Worm (Caenorhabditis elegans) whole organism, dauer: Measurements from ENCODE around the gene npr-4.

ENCODE experiments used
- unc-62 ChIP-seq: sonication (generic microtip); optimal IDR thresholded peaks from 2 replicates; lab custom pipeline; 2017; ENCODE audit warnings: missing biosample characterization, missing genetic modification reagents, missing genetic modification characterization

npr-4 gene

DNA sequence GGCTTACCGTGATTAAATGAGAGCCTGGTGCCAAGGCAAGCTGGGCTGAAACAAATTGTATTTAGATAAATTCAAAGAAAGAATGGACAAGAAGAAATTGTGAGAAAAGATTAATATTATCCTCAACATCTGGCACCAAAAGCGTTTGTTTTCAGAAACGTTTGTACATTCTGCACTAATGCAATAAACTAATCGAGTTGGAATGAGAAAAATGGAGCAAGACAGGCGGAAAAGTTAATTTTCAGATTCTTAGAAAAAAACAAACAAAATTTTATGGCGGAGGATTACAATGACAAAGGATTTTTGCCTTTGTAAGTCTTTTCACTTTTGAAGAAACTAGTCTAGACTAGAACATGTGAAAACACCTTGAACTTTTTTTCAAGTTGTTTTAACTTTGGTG lies at the start of gene npr-4:
Gene npr-4, minus strand, starts transcription at position 52 of the 400 bp plus-strand sequence.
- no peak for TF ChIP-seq unc-62 (GFP tag; lab: Kevin White, UChicago)

DNA sequence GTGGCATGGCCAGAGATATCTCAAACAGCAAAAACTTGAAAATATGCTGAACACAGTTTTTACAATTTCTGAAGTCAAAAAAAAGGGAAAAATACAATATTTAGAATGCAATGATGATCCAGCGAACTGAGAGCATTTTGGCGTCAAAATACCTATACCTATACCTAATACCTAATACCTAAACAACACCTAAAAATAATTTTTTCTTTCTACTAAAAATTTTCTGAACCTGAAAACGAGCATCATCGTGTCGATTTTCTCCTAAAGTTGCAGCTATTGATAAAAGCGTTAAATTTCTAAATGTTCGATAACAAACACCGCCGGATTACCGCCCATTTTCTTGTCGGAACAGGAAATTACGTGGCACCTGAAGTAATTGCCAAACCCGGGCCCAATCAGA lies 45.4 kb upstream of the npr-4 start, which contains the start of gene T24D5.4:
Gene T24D5.4, plus strand, starts transcription at position 301 of the 400 bp plus-strand sequence.
- no peak for TF ChIP-seq unc-62 (GFP tag; lab: Kevin White, UChicago)

DNA sequence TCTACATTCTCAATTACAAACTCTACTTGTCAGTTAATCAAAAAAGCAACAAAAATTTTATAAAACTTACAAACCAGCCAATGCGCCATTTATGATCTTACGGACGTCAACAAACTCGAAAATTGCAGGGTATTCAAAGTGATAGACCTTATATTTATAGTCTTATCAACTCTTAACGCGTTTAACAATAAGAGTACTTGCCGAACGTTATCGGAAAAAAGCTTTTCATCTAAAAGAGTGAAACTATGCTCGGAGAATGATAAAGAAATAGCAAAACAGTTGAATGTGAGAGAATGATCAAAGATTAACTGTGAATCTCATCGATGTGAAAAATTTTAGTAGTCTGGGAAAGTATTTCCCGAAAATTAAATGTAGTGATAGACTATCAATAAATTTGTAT lies 44.5 kb upstream of the npr-4 start:
- TF ChIP-seq unc-62 (GFP tag; lab: Kevin White, UChicago) = no peak

DNA sequence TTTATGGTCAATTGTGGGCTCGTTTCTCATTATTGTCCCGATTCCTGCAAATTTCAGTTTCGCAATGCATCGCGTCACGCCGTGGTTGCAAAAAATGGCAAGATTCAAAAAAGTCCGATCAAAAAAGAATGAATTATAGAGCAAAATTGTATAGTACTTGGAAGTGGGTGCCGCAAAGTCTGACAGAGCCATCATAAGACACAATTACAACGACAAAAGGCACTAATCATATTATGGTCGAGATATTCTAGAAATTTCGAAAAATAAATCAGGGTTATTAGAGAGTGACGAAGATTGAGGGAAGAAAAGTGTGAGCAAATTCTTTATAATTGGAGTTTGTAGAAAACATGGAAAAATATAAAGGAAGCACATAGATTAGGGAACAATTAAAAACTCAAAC lies 43.7 kb upstream of the npr-4 start:
- TF ChIP-seq unc-62 (GFP tag; lab: Kevin White, UChicago) = no peak

DNA sequence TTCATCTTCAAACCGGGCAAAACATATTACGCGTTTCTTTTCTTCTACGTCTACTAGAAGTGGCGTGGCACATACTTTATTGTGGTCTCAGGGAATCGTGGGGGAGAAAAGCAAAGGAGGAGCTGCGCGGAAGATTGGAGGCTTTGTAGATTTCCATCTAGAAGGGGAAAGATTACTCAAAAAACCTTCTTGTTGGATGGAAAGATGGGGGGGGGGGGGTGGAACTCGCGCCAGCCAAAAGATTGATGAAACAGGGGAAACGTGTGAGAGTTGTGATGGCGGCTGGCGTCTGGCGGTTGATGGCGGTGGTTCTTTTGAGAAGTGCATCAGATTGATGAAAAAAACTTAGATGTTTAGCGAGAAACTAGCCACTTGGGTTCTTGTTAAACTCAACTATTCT lies 38.0 kb upstream of the npr-4 start:
- no peak for TF ChIP-seq unc-62 (GFP tag; lab: Kevin White, UChicago)

DNA sequence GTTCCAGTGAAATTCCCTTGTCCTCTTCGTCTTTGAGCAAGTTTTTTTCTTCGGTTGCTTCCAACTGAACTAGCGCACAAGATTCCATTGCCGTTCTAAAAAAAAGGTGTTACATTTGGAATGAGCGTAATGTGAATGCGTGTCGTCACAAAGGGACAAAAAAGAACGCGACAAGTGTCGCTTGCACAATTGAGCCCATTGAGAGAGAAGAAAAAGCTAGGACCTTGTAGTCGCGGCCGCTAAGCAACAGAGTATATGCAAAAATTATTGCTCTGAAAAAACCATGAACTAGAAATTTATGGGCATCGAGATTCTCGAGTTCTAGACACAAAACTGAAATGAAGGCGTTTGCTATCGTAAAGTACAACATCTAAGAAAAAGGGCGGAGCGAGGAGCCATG lies 34.9 kb upstream of the npr-4 start, which contains the start of gene T24D5.2:
Gene T24D5.2, minus strand, starts transcription at position 101 of the 400 bp plus-strand sequence.
- TF ChIP-seq unc-62 (GFP tag; lab: Kevin White, UChicago) = no peak

DNA sequence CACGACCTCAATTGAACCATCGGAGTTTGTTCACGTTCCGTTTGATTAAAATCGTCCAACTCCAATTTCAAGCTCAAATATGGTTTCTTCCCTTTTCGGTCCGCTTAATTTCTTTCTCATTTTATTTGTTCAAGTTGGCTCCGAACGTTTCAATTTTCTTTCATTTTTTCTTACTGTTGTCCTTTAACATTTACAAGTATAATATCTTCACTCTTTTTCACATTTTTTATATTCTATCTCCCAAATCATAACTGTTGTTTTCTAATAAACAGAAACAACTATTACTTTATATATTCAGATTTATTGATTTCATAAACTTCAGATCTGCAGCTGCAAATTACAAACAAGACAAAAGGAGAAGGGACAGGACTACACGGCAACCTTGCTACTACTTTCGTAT lies 32.0 kb upstream of the npr-4 start:
- TF ChIP-seq unc-62 (GFP tag; lab: Kevin White, UChicago) = no peak

DNA sequence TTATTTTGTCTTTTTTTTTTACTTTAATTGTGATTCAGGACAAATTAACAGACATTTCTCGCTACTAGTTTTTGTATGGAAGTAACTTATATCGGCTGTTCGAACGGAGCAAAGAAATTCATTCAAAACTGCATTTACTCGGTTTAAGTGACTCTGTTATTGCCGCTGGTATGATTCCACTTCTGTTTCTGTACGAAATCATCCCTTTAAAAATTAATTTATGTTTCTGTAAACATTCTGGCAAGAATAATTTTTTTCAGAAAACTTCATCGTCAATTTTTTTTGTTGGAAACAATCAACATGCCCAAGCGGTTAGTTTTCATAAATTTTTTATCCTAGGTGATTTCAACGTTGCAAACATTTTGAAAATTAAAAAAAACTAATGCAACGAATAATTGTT lies 28.3 kb upstream of the npr-4 start, which contains the start of gene T24D5.3:
Gene T24D5.3, plus strand, starts transcription at position 301 of the 400 bp plus-strand sequence.
- TF ChIP-seq unc-62 (GFP tag; lab: Kevin White, UChicago) = no peak

DNA sequence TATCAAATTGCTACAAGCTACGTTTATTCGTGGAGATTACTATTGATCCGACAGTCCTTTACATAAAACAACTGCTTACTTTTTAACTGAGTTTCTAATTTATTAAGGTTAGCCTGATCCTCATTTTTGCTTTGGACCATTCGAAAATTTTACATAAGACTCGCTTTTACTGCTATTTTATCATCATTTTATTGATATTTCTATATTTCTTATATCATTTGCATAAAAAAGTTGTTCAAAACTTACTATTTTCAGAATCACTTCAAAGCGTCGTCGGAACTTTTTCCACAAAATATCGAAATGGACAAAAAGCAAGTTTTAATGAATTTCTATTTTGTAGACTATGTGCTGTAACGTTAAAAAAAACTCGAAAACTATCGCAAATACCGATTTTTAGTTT lies 23.0 kb upstream of the npr-4 start, which contains the start of gene T24D5.1:
Gene T24D5.1, plus strand, starts transcription at position 301 of the 400 bp plus-strand sequence.
- no peak for TF ChIP-seq unc-62 (GFP tag; lab: Kevin White, UChicago)

DNA sequence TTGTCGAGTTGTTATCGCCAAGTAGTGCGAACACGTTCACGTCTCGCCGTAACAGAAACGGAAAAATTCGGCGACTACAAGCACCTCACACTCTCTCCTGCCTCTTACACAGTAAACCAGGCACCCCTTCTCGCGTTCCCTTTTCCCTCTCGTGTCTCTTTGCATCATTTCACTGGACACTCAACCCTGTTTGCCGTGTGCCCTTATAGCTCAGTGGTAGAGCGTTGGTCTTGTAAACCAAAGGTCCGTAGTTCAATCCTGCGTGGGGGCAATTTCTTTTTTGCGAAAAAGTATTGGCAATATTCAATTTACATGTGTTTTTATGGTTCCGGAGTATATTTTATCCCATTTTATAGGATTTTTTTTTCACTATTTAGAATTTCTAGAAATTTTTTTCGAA lies 12.1 kb upstream of the npr-4 start:
- TF ChIP-seq unc-62 (GFP tag; lab: Kevin White, UChicago) = no peak

DNA sequence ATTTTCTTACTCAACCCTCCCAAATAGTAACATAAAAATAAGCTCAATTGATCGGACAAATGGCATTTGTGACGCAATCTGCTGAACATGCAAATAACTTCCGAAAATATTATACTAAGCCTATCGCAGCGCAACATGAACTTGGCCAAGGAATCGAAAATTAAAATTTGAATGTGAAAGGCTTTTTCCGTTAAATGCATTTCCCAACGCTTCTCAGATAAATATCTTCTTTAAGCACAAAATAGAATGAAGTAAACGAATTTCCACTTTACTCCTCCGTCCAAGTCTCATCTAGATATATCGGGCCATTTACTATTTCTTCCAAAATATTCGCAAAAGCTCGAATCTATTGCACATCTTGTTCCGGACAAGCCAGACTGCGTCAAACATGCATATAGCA lies 2.4 kb downstream of the npr-4 start:
- TF ChIP-seq unc-62 (GFP tag; lab: Kevin White, UChicago) = no peak

DNA sequence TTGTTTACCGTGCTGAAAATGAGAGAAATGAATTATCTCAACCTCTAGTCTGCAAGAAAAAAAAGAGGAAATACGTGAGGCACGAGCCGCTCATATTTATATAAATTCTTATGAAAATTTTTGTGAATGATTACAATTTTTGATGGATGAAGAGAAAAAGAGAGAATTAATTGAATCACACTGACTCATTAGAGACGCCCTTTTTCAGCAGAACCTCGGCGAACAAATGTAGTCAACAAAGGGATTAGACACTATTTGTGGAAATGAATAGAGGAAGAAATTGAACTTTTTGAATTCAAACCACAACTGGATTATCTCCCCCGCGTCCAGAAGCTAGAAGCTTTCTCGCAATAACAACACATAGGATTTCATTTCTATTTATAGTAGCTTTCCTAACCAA lies 4.7 kb downstream of the npr-4 start:
- TF ChIP-seq unc-62 (GFP tag; lab: Kevin White, UChicago) = no peak

DNA sequence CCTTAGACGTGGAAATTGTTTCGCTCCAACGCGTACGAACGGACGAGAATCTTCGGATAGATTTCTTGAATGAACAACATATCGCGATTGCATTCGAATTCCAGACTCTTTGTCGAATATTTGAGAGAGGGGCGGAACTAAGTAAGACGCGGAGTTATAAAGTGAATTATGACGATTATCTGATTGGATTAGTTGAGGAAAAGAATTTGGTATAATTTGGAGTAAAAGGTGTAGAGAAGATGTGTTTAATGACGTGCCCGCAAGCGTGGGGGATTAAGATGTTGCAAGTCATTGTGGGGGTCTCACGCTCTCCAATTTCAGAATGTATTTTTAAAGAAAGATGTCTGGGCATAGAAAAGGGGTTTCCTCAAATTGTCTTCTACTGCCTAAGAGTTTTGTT lies 6.4 kb downstream of the npr-4 start:
- TF ChIP-seq unc-62 (GFP tag; lab: Kevin White, UChicago) = no peak

DNA sequence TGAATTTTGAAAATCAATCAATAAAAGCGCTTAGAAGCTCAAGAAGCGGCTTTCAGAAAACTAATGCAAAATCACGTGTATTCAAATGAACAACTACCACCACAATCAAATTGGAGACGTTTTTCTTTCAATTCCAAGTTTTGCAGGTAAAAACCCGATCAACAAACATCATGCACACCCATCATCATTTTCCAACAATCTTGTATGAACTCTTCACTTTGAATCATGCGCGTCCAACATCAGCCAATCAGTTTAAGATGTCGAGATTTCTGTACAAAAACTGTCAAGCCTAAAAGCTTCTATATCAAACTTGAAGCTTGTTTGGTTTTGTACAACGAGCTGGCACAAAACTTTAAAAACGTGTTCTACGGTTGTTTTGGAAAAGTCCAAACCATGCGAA lies 12.7 kb downstream of the npr-4 start:
- TF ChIP-seq unc-62 (GFP tag; lab: Kevin White, UChicago) = no peak

DNA sequence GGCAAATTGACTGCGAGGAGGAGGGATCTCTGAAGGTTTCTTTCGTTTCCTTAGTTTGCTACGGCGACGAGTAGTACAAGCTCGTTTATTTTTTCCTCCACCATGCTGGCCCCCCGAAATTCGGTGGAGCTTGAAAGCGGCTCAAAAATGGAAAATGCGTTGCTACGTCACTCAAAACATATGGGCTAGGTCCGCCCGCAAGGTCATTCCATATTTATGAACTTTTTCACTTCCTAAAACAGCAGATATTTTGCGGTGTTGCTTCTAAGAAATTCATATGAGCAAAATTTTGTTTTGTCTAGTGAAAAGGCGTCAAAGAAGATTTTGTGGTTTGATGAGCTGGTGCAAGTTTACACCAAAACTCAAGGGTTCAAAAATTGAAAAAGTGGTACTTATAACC lies 17.0 kb downstream of the npr-4 start:
- no peak for TF ChIP-seq unc-62 (GFP tag; lab: Kevin White, UChicago)

DNA sequence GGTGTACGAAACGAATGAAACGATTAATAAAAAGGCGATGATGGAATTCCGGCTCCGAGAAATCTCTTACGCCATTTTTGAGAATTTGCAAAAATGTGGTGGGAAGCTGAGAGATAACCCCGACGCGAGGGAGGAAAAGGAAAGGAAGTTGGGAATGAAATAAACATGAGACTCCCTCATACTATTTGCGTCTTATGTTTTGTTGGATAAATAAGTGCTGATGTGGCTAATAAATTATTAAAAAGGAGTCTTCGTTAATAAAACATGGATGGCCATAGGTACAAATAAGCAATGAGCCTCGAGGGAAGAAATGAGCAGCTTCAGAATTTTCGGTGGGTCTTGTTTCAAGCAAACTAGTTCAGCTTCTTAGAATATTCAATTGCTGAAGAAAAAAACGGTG lies 19.1 kb downstream of the npr-4 start:
- no peak for TF ChIP-seq unc-62 (GFP tag; lab: Kevin White, UChicago)

DNA sequence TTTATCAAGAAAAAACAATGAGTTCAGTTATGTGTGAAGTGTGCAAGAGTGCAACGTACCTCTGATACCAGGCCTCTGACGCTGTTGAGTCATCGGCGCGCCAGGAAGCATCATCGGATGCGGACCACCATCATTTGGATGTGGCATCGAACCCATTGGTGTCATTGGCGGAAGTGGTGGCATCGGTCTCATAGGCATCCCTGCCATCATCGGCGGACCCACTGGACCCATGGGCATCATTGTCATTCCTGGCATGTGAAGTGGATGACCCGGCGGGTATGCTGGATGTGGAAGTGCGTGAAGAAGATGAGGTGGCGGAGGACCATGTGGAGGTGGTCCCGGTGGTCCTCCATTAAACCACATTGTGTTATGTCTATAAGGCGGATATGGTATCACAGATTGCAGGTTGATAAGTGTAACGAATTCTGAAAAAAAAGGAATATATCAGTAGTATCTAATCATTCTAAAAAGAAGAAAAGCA lies 26.1 kb downstream of the npr-4 start, which contains the start of gene scd-1:
Gene scd-1, minus strand, starts transcription at position 431 of the 481 bp plus-strand sequence.
- TF ChIP-seq unc-62 (GFP tag; lab: Kevin White, UChicago) = no peak

DNA sequence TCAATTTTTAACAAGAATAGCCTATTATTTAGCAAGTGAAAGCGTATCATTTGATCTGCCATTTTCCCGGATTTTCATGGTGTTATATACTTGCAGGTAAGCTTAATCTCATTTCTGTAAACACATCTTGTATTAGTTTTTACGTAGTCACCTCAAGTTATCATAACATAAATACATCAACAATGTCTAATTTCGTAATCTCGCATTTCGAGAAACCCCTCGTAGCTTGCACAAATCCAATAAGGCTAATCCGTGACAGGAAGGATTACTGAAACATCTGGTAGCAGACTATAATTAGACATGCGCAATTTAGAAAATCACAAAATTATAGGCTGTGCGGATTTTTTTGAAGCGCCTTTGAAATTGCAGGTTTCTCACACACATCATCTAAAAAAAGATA lies 27.0 kb downstream of the npr-4 start:
- no peak for TF ChIP-seq unc-62 (GFP tag; lab: Kevin White, UChicago)
